Fruit fly (Drosophila melanogaster) whole organism, embryonic: ENCODE data around the gene Fum1.

Source experiments
- Adf1 ChIP-seq: fragments of 200-800 bp; sonication (Bioruptor generic); IDR thresholded peaks from 2 replicates; pipeline ENCODE4 v1.3.6; 2022; ENCODE audit warnings: missing biosample characterization, missing genetic modification characterization
- BEAF-32 ChIP-seq: fragments of 200-800 bp; sonication (Bioruptor generic); optimal IDR thresholded peaks from 3 replicates; lab custom pipeline; 2017; ENCODE audit warnings: missing biosample characterization, missing genetic modification characterization, mild to moderate bottlenecking, moderate library complexity, missing genetic modification reagents
- Bteb2 ChIP-seq: fragments of 200-800 bp; sonication (Bioruptor generic); optimal IDR thresholded peaks from 2 replicates; lab custom pipeline; 2016; ENCODE audit warnings: missing biosample characterization, missing genetic modification characterization
- CG11723 ChIP-seq: fragments of 200-800 bp; sonication (Bioruptor generic); optimal IDR thresholded peaks from 2 replicates; lab custom pipeline; 2017; ENCODE audit warnings: missing biosample characterization, mild to moderate bottlenecking, missing genetic modification characterization
- CG13624 ChIP-seq: fragments of 200-800 bp; sonication (Bioruptor generic); optimal IDR thresholded peaks from 2 replicates; lab custom pipeline; 2016; ENCODE audit warnings: missing biosample characterization, missing genetic modification characterization
- CG14710 ChIP-seq: fragments of 200-800 bp; sonication (Bioruptor generic); optimal IDR thresholded peaks from 3 replicates; lab custom pipeline; 2019; ENCODE audit warnings: missing biosample characterization, mild to moderate bottlenecking, missing genetic modification characterization, moderate library complexity
- CG1603 ChIP-seq: fragments of 200-800 bp; sonication (Bioruptor generic); optimal IDR thresholded peaks from 2 replicates; lab custom pipeline; 2019; ENCODE audit warnings: missing biosample characterization, mild to moderate bottlenecking, missing genetic modification characterization, moderate library complexity
- CG17385 ChIP-seq: fragments of 200-800 bp; sonication (Bioruptor generic); optimal IDR thresholded peaks from 3 replicates; lab custom pipeline; 2018; ENCODE audit warnings: missing biosample characterization, mild to moderate bottlenecking, missing genetic modification characterization
- CG18262 ChIP-seq: fragments of 200-800 bp; optimal IDR thresholded peaks from 3 replicates; lab custom pipeline; 2019; ENCODE audit warnings: missing biosample characterization, mild to moderate bottlenecking, missing genetic modification characterization, moderate library complexity
- CG2199 ChIP-seq: fragments of 200-800 bp; sonication (Bioruptor generic); IDR thresholded peaks from 3 replicates; pipeline ENCODE4 v1.3.6; 2022; ENCODE audit warnings: missing biosample characterization, missing genetic modification characterization
- CG2678 ChIP-seq: fragments of 200-800 bp; sonication (Bioruptor generic); optimal IDR thresholded peaks from 3 replicates; lab custom pipeline; 2019; ENCODE audit warnings: missing biosample characterization, mild to moderate bottlenecking, missing genetic modification characterization, moderate library complexity
- CG32532 ChIP-seq: fragments of 200-800 bp; sonication (Bioruptor generic); IDR thresholded peaks from 2 replicates; pipeline ENCODE4 v1.3.6; 2022; ENCODE audit warnings: missing biosample characterization, missing genetic modification characterization
- CG32767 ChIP-seq: fragments of 200-800 bp; sonication (Bioruptor generic); IDR thresholded peaks from 2 replicates; pipeline ENCODE4 v1.3.6; 2022; ENCODE audit warnings: missing biosample characterization, missing genetic modification characterization
- CG32772 ChIP-seq: fragments of 200-800 bp; sonication (Bioruptor generic); IDR thresholded peaks from 2 replicates; pipeline ENCODE4 v1.3.6; 2022; ENCODE audit warnings: missing biosample characterization, missing genetic modification characterization
- CG34422 ChIP-seq: fragments of 200-800 bp; sonication (Bioruptor generic); IDR thresholded peaks from 3 replicates; pipeline ENCODE4 v1.3.6; 2022; ENCODE audit warnings: missing biosample characterization, missing genetic modification characterization
- CG42726 ChIP-seq: fragments of 200-800 bp; sonication (Bioruptor generic); IDR thresholded peaks from 2 replicates; pipeline ENCODE4 v1.3.6; 2022; ENCODE audit warnings: missing biosample characterization, missing genetic modification characterization; ENCODE audit not compliant: partially characterized antibody
- CG6791 ChIP-seq: fragments of 200-800 bp; sonication (Bioruptor generic); IDR thresholded peaks from 3 replicates; pipeline ENCODE4 v1.3.6; 2022; ENCODE audit warnings: missing biosample characterization, missing genetic modification characterization; ENCODE audit not compliant: partially characterized antibody
- CG7271 ChIP-seq: fragments of 200-800 bp; sonication (Bioruptor generic); optimal IDR thresholded peaks from 2 replicates; lab custom pipeline; 2018; ENCODE audit warnings: missing biosample characterization, mild to moderate bottlenecking, missing genetic modification characterization, moderate library complexity
- CG7786 ChIP-seq: fragments of 200-800 bp; sonication (Bioruptor generic); optimal IDR thresholded peaks from 2 replicates; lab custom pipeline; 2016; ENCODE audit warnings: missing biosample characterization, missing genetic modification characterization
- CG8944 ChIP-seq: fragments of 200-800 bp; sonication (Bioruptor generic); optimal IDR thresholded peaks from 3 replicates; lab custom pipeline; 2016; ENCODE audit warnings: missing biosample characterization, missing genetic modification characterization
- CTCF ChIP-seq: fragments of 200-800 bp; sonication (Bioruptor generic); optimal IDR thresholded peaks from 2 replicates; lab custom pipeline; 2017; ENCODE audit warnings: missing biosample characterization, mild to moderate bottlenecking, missing genetic modification characterization, moderate library complexity
- Camta ChIP-seq: fragments of 200-800 bp; sonication (Bioruptor generic); optimal IDR thresholded peaks from 2 replicates; lab custom pipeline; 2016; ENCODE audit warnings: missing biosample characterization, missing genetic modification characterization
- D19A ChIP-seq: fragments of 200-800 bp; optimal IDR thresholded peaks from 3 replicates; lab custom pipeline; 2019; ENCODE audit warnings: missing biosample characterization, mild to moderate bottlenecking, missing genetic modification characterization, moderate library complexity
- Myb ChIP-seq: fragments of 200-800 bp; sonication (Bioruptor generic); optimal IDR thresholded peaks from 2 replicates; lab custom pipeline; 2016; ENCODE audit warnings: missing biosample characterization, missing genetic modification characterization
- Pdp1 ChIP-seq, 2 experiments: fragments of 200-800 bp; sonication (Bioruptor generic); optimal IDR thresholded peaks; 3 replicates each; lab custom pipeline; 2016; ENCODE audit warnings: missing biosample characterization in 2 of 2, missing genetic modification characterization in 2 of 2, mild to moderate bottlenecking in 1 of 2, moderate library complexity in 1 of 2
- Sin3A ChIP-seq: fragments of >200 bp; optimal IDR thresholded peaks from 2 replicates; lab custom pipeline; 2018
- ac ChIP-seq: fragments of 200-800 bp; sonication (Bioruptor generic); optimal IDR thresholded peaks from 3 replicates; lab custom pipeline; 2017; ENCODE audit warnings: missing biosample characterization, mild to moderate bottlenecking, missing genetic modification characterization
- cas ChIP-seq: fragments of 200-800 bp; sonication (Bioruptor generic); IDR thresholded peaks from 2 replicates; pipeline ENCODE4 v1.3.6; 2022; ENCODE audit warnings: missing biosample characterization, missing genetic modification characterization
- chinmo ChIP-seq: fragments of 200-800 bp; sonication (Bioruptor generic); IDR thresholded peaks from 4 replicates; pipeline ENCODE4 v1.3.6; 2022; ENCODE audit warnings: missing biosample characterization, missing genetic modification characterization; ENCODE audit not compliant: partially characterized antibody
- crp ChIP-seq, 2 experiments: fragments of 200-800 bp; sonication (Bioruptor generic); optimal IDR thresholded peaks; 2 replicates in 1 of 2; 3 replicates in 1 of 2; lab custom pipeline; 2017; ENCODE audit warnings: missing biosample characterization in 2 of 2, missing genetic modification characterization in 2 of 2, mild to moderate bottlenecking in 1 of 2, moderate library complexity in 1 of 2
- dpn ChIP-seq, 2 experiments: fragments of 200-800 bp; sonication (Bioruptor generic); optimal IDR thresholded peaks; 3 replicates each; lab custom pipeline; 2016; ENCODE audit warnings: missing biosample characterization in 2 of 2, missing genetic modification characterization in 2 of 2
- ewg ChIP-seq: fragments of 200-800 bp; sonication (Bioruptor generic); optimal IDR thresholded peaks from 3 replicates; lab custom pipeline; 2017; ENCODE audit warnings: mild to moderate bottlenecking, missing biosample characterization, missing genetic modification reagents, missing genetic modification characterization
- gsb ChIP-seq: fragments of 200-800 bp; sonication (Bioruptor generic); IDR thresholded peaks from 2 replicates; pipeline ENCODE4 v1.3.6; 2022; ENCODE audit warnings: missing biosample characterization, missing genetic modification characterization
- insv ChIP-seq, 2 experiments: fragments of 200-800 bp; sonication (Bioruptor generic); optimal IDR thresholded peaks; 3 replicates each; lab custom pipeline; 2016 to 2018; ENCODE audit warnings: missing biosample characterization in 2 of 2, missing genetic modification characterization in 2 of 2
- jigr1 ChIP-seq: fragments of 200-800 bp; sonication (Bioruptor generic); IDR thresholded peaks from 3 replicates; pipeline ENCODE4 v1.3.6; 2022; ENCODE audit warnings: missing biosample characterization, missing genetic modification characterization
- kay ChIP-seq: fragments of 200-800 bp; sonication (Bioruptor generic); optimal IDR thresholded peaks from 2 replicates; lab custom pipeline; 2016; ENCODE audit warnings: missing biosample characterization, missing genetic modification characterization
- knrl ChIP-seq: fragments of 200-800 bp; sonication (Bioruptor generic); IDR thresholded peaks from 3 replicates; pipeline ENCODE4 v1.3.6; 2022; ENCODE audit warnings: missing biosample characterization, missing genetic modification characterization; ENCODE audit not compliant: partially characterized antibody
- lab ChIP-seq: fragments of 200-800 bp; sonication (Bioruptor generic); optimal IDR thresholded peaks from 3 replicates; lab custom pipeline; 2017; ENCODE audit warnings: missing biosample characterization, missing genetic modification characterization, mild to moderate bottlenecking, moderate library complexity, missing genetic modification reagents
- luna ChIP-seq: fragments of 200-800 bp; sonication (Bioruptor generic); optimal IDR thresholded peaks from 2 replicates; lab custom pipeline; 2016; ENCODE audit warnings: missing biosample characterization, missing genetic modification characterization
- nau ChIP-seq: fragments of 200-800 bp; sonication (Bioruptor generic); optimal IDR thresholded peaks from 3 replicates; lab custom pipeline; 2017; ENCODE audit warnings: missing biosample characterization, mild to moderate bottlenecking, missing genetic modification characterization, missing genetic modification reagents
- onecut ChIP-seq: fragments of 200-800 bp; sonication (Bioruptor generic); IDR thresholded peaks from 2 replicates; pipeline ENCODE4 v1.3.6; 2022; ENCODE audit warnings: missing biosample characterization, missing genetic modification characterization
- pfk ChIP-seq: fragments of 200-800 bp; sonication (Bioruptor generic); optimal IDR thresholded peaks from 2 replicates; lab custom pipeline; 2018; ENCODE audit warnings: missing biosample characterization, mild to moderate bottlenecking, missing genetic modification characterization, moderate library complexity
- pita ChIP-seq: fragments of 200-800 bp; sonication (Bioruptor generic); optimal IDR thresholded peaks from 2 replicates; lab custom pipeline; 2017; ENCODE audit warnings: missing biosample characterization, mild to moderate bottlenecking, missing genetic modification characterization
- rib ChIP-seq: fragments of 200-800 bp; sonication (Bioruptor generic); IDR thresholded peaks from 2 replicates; pipeline ENCODE4 v1.3.6; 2022; ENCODE audit warnings: missing biosample characterization, missing genetic modification characterization
- stwl ChIP-seq: fragments of 200-800 bp; sonication (Bioruptor generic); optimal IDR thresholded peaks from 3 replicates; lab custom pipeline; 2018; ENCODE audit warnings: missing biosample characterization, mild to moderate bottlenecking, missing genetic modification characterization, moderate library complexity
- sug ChIP-seq: fragments of 200-800 bp; optimal IDR thresholded peaks from 2 replicates; lab custom pipeline; 2019; ENCODE audit warnings: missing biosample characterization, mild to moderate bottlenecking, missing genetic modification characterization, moderate library complexity
- tna ChIP-seq: fragments of 200-800 bp; sonication (Bioruptor generic); IDR thresholded peaks from 2 replicates; pipeline ENCODE4 v1.3.6; 2022; ENCODE audit warnings: missing biosample characterization, missing genetic modification characterization; ENCODE audit not compliant: partially characterized antibody
- wek ChIP-seq: fragments of 200-800 bp; sonication (Bioruptor generic); optimal IDR thresholded peaks from 3 replicates; lab custom pipeline; 2018; ENCODE audit warnings: missing biosample characterization, mild to moderate bottlenecking, missing genetic modification characterization, moderate library complexity

Gene Fum1

DNA sequence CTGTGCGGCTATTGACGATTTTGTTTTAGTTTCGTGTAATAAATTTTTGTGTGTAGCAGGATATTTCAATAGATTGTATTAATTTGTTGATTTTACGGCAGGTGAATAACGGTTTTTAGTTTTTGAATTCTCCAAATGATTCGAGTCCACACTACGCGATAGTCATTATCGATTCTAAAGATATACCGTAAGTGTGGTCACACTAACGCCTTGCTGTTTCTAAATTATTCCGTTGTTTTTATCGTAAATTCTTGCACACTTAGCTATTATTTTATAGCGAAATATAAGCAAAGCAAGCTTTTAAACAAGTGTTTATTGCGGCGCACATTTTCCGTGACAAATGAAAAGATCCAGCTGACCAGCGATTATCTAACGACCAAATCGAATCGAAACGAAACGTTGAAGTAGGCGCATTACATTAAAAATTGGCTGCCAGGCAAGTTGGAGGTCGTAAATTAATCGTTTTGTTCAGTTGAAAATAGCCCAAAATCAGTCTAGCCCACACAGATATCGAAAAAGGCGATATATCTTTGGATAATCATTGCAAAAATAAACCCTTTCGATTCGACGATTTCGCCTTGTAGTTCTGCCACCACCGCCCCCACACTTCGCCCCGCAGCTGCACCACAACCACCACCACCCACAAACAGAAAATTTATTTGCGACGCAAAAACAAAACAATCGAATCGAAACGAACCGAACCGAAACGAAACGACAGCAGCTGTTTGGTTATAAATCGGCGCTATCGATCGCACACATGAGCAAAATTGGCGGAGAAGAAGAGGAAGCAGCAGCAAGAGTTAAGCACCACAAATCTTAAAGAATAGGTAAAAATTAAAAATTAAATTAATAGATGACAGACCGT is 5.6 kb downstream of the Fum1 start, which contains the start of gene Pink1:
TSS of gene Pink1 (plus strand) at position 164 of the 865 bp plus-strand sequence.
- TF ChIP-seq sug = peak; percentile 14
- TF ChIP-seq knrl (GFP tag; lab: Robert Waterston, UW) = peak; percentile 57
- 0 out of 2 replicates have a peak, but pooled peaks have one; percentile 9 for TF ChIP-seq Adf1 (GFP tag; lab: Robert Waterston, UW)
- TF ChIP-seq CG2678 (tag; lab: Kevin White, UChicago) = no peak
- TF ChIP-seq kay (GFP tag; lab: Kevin White, UChicago) = no peak
- TF ChIP-seq CG13624 (GFP tag; lab: Kevin White, UChicago) = peak; percentile 91
- TF ChIP-seq pita (GFP tag; lab: Kevin White, UChicago) = peak; percentile 42
- TF ChIP-seq CG2199 (GFP tag; lab: Robert Waterston, UW) = no peak
- TF ChIP-seq Camta (GFP tag; lab: Kevin White, UChicago) = no peak
- no peak for TF ChIP-seq wek (GFP tag; lab: Kevin White, UChicago)
- no peak for TF ChIP-seq CG11723
- peak; percentile 98 for TF ChIP-seq Myb (GFP tag; lab: Kevin White, UChicago)
- TF ChIP-seq luna (GFP tag; lab: Kevin White, UChicago) = no peak
- TF ChIP-seq lab = no peak
- peak; percentile 57 for TF ChIP-seq CTCF
- TF ChIP-seq CG42726 = 0 out of 2 replicates have a peak, but pooled peaks have one; percentile 27
- TF ChIP-seq CG7786 (GFP tag; lab: Kevin White, UChicago) = no peak
- peak; percentile 60; the same call in 1 of the 3 replicates for TF ChIP-seq CG6791 (GFP tag; lab: Robert Waterston, UW)
- TF ChIP-seq gsb = no peak
- peak; percentile 89 for TF ChIP-seq CG17385
- TF ChIP-seq nau (GFP tag; lab: Kevin White, UChicago) = no peak
- peak; percentile 72 for TF ChIP-seq BEAF-32 (GFP tag; lab: Kevin White, UChicago)
- TF ChIP-seq onecut (GFP tag; lab: Robert Waterston, UW) = peak; percentile 44; the same call in 1 of the 2 replicates
- TF ChIP-seq CG7271 (tag; lab: Kevin White, UChicago) = no peak
- peak; percentile 24; the same call in 1 of the 2 replicates for TF ChIP-seq tna (GFP tag; lab: Robert Waterston, UW)
- no peak for TF ChIP-seq dpn (GFP tag; optimal IDR thresholded peaks at IDR 0.05; lab: Kevin White, UChicago)
- no peak for TF ChIP-seq CG32772 (GFP tag; lab: Robert Waterston, UW)
- peak in 1 of 2 experiments; percentile 40 for TF ChIP-seq Pdp1 (GFP tag; optimal IDR thresholded peaks at IDR 0.05; lab: Kevin White, UChicago)
- TF ChIP-seq pfk (GFP tag; lab: Kevin White, UChicago) = peak; percentile 96
- TF ChIP-seq jigr1 (GFP tag; lab: Robert Waterston, UW) = no peak
- TF ChIP-seq crp (GFP tag; optimal IDR thresholded peaks at IDR 0.05; lab: Kevin White, UChicago) = peak in 1 of 2 experiments; percentile 67
- TF ChIP-seq insv (GFP tag; optimal IDR thresholded peaks at IDR 0.05; lab: Kevin White, UChicago) = peak in 1 of 2 experiments; percentile 13
- TF ChIP-seq CG34422 (GFP tag; lab: Robert Waterston, UW) = no peak
- TF ChIP-seq Bteb2 = no peak
- no peak for TF ChIP-seq CG18262
- no peak for TF ChIP-seq ac (GFP tag; lab: Kevin White, UChicago)
- peak; percentile 11 for TF ChIP-seq Sin3A (lab: Kevin White, UChicago)
- peak; percentile 42 for TF ChIP-seq stwl
- TF ChIP-seq chinmo (GFP tag; lab: Robert Waterston, UW) = peak; percentile 62; the same call in 1 of the 4 replicates
- TF ChIP-seq CG1603 = no peak
- no peak for TF ChIP-seq CG32767 (GFP tag; lab: Robert Waterston, UW)
- no peak for TF ChIP-seq ewg (GFP tag; lab: Kevin White, UChicago)
- TF ChIP-seq rib (GFP tag; lab: Robert Waterston, UW) = peak; percentile 65; the same call in 1 of the 2 replicates
- TF ChIP-seq CG8944 (GFP tag; lab: Kevin White, UChicago) = no peak
- TF ChIP-seq CG14710 (tag; lab: Kevin White, UChicago) = peak; percentile 99
- no peak for TF ChIP-seq cas (GFP tag; lab: Robert Waterston, UW)
- no peak for TF ChIP-seq CG32532 (GFP tag; lab: Robert Waterston, UW)
- no peak for TF ChIP-seq D19A (tag; lab: Kevin White, UChicago)
